Worm (Caenorhabditis elegans) whole organism, early embryonic: ENCODE data around the gene T11F9.7.

Experiments
- F13C5.2 ChIP-seq: sonication (generic microtip); optimal IDR thresholded peaks from 2 replicates; lab custom pipeline; 2017; ENCODE audit warnings: mild to moderate bottlenecking, missing genetic modification characterization, inconsistent platforms, missing compliant biosample characterization
- ama-1 ChIP-seq: fragments of 150-350 bp; optimal IDR thresholded peaks from 2 replicates; lab custom pipeline; 2014
- ceh-36 ChIP-seq: sonication (generic microtip); optimal IDR thresholded peaks from 2 replicates; lab custom pipeline; 2016; ENCODE audit warnings: missing genetic modification characterization, inconsistent platforms, missing compliant biosample characterization
- ets-7 ChIP-seq: sonication (generic microtip); optimal IDR thresholded peaks from 2 replicates; lab custom pipeline; 2016; ENCODE audit warnings: missing genotype, missing genetic modification characterization, missing compliant biosample characterization
- hmg-4 ChIP-seq: fragments of 200-800 bp; sonication (Bioruptor generic); optimal IDR thresholded peaks from 2 replicates; lab custom pipeline; 2018; ENCODE audit warnings: mild to moderate bottlenecking, missing genetic modification characterization, missing compliant biosample characterization
- hnd-1 ChIP-seq: sonication (generic microtip); optimal IDR thresholded peaks from 2 replicates; lab custom pipeline; 2016; ENCODE audit warnings: missing genetic modification characterization, missing compliant biosample characterization
- pes-1 ChIP-seq: fragments of 200-800 bp; sonication (Bioruptor generic); IDR thresholded peaks from 2 replicates; pipeline ENCODE4 v1.3.6; 2022; ENCODE audit warnings: missing genetic modification reagents, missing genetic modification characterization, missing compliant biosample characterization
- scrt-1 ChIP-seq: fragments of 200-800 bp; sonication (Bioruptor generic); IDR thresholded peaks from 2 replicates; pipeline ENCODE4 v1.3.6; 2022; ENCODE audit warnings: missing genetic modification characterization, missing compliant biosample characterization
- tbx-37 ChIP-seq: fragments of 200-800 bp; sonication (Bioruptor generic); conservative IDR thresholded peaks from 2 replicates; pipeline ENCODE4 v1.3.6; 2022; ENCODE audit warnings: missing genetic modification reagents, missing genetic modification characterization, missing compliant biosample characterization

ce11 chrV:11496283-11496682 is 20.5 kb downstream of the T11F9.7 start, which contains the start of gene htrl-1:
- no peak for TF ChIP-seq F13C5.2 (tag; lab: Kevin White, UChicago)
- no peak for TF ChIP-seq pes-1 (GFP tag; lab: Robert Waterston, UW)
- no peak for TF ChIP-seq ama-1
- no peak for TF ChIP-seq hnd-1 (tag; lab: Kevin White, UChicago)
- no peak for TF ChIP-seq scrt-1 (GFP tag; lab: Robert Waterston, UW)
- no peak for TF ChIP-seq hmg-4 (GFP tag; lab: Kevin White, UChicago)
- TF ChIP-seq ets-7 (tag; lab: Kevin White, UChicago), result no peak
- TF ChIP-seq ceh-36 (tag; lab: Kevin White, UChicago), result no peak
- TF ChIP-seq tbx-37 (GFP tag; lab: Robert Waterston, UW), result no peak
